Worm (Caenorhabditis elegans): ENCODE measurements around the gene Y81G3A.1.

DNA sequence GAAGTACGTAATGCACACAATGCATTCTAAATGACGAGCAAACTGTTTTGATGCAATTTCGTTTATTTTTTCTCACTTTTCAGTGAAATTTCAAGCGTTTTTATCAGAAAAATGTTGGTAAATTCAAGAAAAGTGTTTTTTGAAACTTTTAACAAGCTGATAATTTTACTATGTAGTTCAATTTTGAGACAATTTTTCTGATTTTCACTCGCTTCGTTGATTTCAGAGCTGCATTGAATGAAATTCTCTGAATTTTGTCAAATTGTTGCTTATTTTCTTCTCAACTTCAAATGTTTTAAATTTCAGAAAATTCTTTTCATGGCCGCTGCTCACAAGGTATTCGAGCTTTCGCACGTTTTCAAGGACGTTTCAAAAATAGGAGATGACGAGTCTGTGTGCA lies 39.0 kb upstream of the Y81G3A.1 start, which contains the start of gene bath-45:
- TF ChIP-seq jun-1 (tag; optimal IDR thresholded peaks at IDR 0.05), result no peak
- TF ChIP-seq F49E8.2 (tag; optimal IDR thresholded peaks at IDR 0.05; ENCODE audit: borderline replicate concordance), result no peak
- TF ChIP-seq nhr-6 (tag; optimal IDR thresholded peaks at IDR 0.05), result no peak
- TF ChIP-seq dmd-9 (GFP tag; IDR thresholded peaks at IDR 0.05), result no peak
- no peak for TF ChIP-seq ceh-20 (GFP tag; IDR thresholded peaks at IDR 0.05)
- no peak for TF ChIP-seq T20F7.1 (GFP tag; optimal IDR thresholded peaks at IDR 0.05)
- TF ChIP-seq pha-4 (GFP tag; IDR thresholded peaks at IDR 0.05), result no peak
- no peak for TF ChIP-seq pha-4 (tag; optimal IDR thresholded peaks at IDR 0.05)
- no peak for TF ChIP-seq ama-1 (optimal IDR thresholded peaks at IDR 0.05)
